Worm (Caenorhabditis elegans): ENCODE data around the gene Y56A3A.30.

- TF ChIP-seq ztf-29 (GFP tag; IDR thresholded peaks at IDR 0.05), result no peak
- no peak for TF ChIP-seq tab-1 (GFP tag; IDR thresholded peaks at IDR 0.05)
- 0 out of 2 replicates have a peak, but pooled peaks have one; percentile 36 for TF ChIP-seq T22C8.4 (GFP tag; IDR thresholded peaks at IDR 0.05)
- TF ChIP-seq klf-2 (GFP tag; conservative IDR thresholded peaks at IDR 0.05), result no peak
- no peak for TF ChIP-seq ztf-23 (GFP tag; IDR thresholded peaks at IDR 0.05)
- no peak for TF ChIP-seq med-1 (GFP tag; optimal IDR thresholded peaks at IDR 0.05; ENCODE audit: insufficient read depth)
- TF ChIP-seq flt-1 (GFP tag; IDR thresholded peaks at IDR 0.05), result no peak
- TF ChIP-seq ref-1 (GFP tag; conservative IDR thresholded peaks at IDR 0.05), result no peak
Observed at ce11 chrIII:11971342-11971741, 7.5 kb downstream of the Y56A3A.30 start, which contains the start of gene Y56A3A.28.

All from whole organism, midembryonic.